Worm (Caenorhabditis elegans): ENCODE measurements around the gene math-38.

- TF ChIP-seq dao-5 (tag; optimal IDR thresholded peaks at IDR 0.05) = no peak
- no peak for TF ChIP-seq him-1 (tag; optimal IDR thresholded peaks at IDR 0.05)
- TF ChIP-seq W03F9.2 (tag; optimal IDR thresholded peaks at IDR 0.05) = no peak
Observed at ce11 chrII:1576772-1577171, 3.0 kb downstream of the math-38 start.
